Fruit fly (Drosophila melanogaster): Measurements from ENCODE around the gene Surf6.

Surf6 gene

dm6 chr3R:19890340-19890998, 14.2 kb downstream of the Surf6 start, which contains the start of gene CG4733 (continued):
- peak; percentile 67 for TF ChIP-seq Ets65A (GFP tag)
- 0 out of 3 replicates have a peak, but pooled peaks have one; percentile 15 for TF ChIP-seq CG34224 (GFP tag; IDR thresholded peaks at IDR 0.05; ENCODE audit: partially characterized antibody)
- TF ChIP-seq Xbp1 (GFP tag; optimal IDR thresholded peaks at IDR 0.05) = no peak
- peak; percentile 5 for TF ChIP-seq Nf-YB (GFP tag; optimal IDR thresholded peaks at IDR 0.05)
- TF ChIP-seq h (optimal IDR thresholded peaks at IDR 0.05) = no peak
- peak; percentile 45 for TF ChIP-seq HLHmδ (GFP tag; optimal IDR thresholded peaks at IDR 0.05)
- peak; percentile 14 for TF ChIP-seq CG15269 (tag; optimal IDR thresholded peaks at IDR 0.05)
- no peak for TF ChIP-seq CG16813 (GFP tag; IDR thresholded peaks at IDR 0.05; ENCODE audit: partially characterized antibody)
- TF ChIP-seq Dll (GFP tag; IDR thresholded peaks at IDR 0.05; ENCODE audit: partially characterized antibody) = 0 out of 4 replicates have a peak, but pooled peaks have one; percentile 32
- no peak for TF ChIP-seq CG6254 (GFP tag; optimal IDR thresholded peaks at IDR 0.05)
- TF ChIP-seq CG9932 (GFP tag; IDR thresholded peaks at IDR 0.05) = 0 out of 2 replicates have a peak, but pooled peaks have one; percentile 11
- TF ChIP-seq CG6791 (GFP tag; IDR thresholded peaks at IDR 0.05; ENCODE audit: partially characterized antibody) = peak; percentile 27; the same call in 1 of the 3 replicates
- TF ChIP-seq CG10543 (GFP tag; optimal IDR thresholded peaks at IDR 0.05) = peak; percentile 25
- no peak for TF ChIP-seq Eip74EF (GFP tag; optimal IDR thresholded peaks at IDR 0.05)
- peak; percentile 41; the same call in 1 of the 3 replicates for TF ChIP-seq CG6175 (GFP tag; IDR thresholded peaks at IDR 0.05)
- peak; percentile 2 for TF ChIP-seq twi (tag; optimal IDR thresholded peaks at IDR 0.05)
- TF ChIP-seq D (optimal IDR thresholded peaks at IDR 0.05) = no peak
- TF ChIP-seq D (GFP tag; optimal IDR thresholded peaks at IDR 0.05) = no peak
- TF ChIP-seq CG12155 (GFP tag; optimal IDR thresholded peaks at IDR 0.05) = peak; percentile 3
- TF ChIP-seq Adf1 (GFP tag; IDR thresholded peaks at IDR 0.05) = peak; percentile 74
- TF ChIP-seq CG1832 (GFP tag; optimal IDR thresholded peaks at IDR 0.05) = no peak
- TF ChIP-seq CG7839 (tag; optimal IDR thresholded peaks at IDR 0.05) = peak; percentile 10
- no peak for TF ChIP-seq rib (GFP tag; IDR thresholded peaks at IDR 0.05)
- no peak for TF ChIP-seq CG10654 (GFP tag; optimal IDR thresholded peaks at IDR 0.05)
- TF ChIP-seq nmo (GFP tag; optimal IDR thresholded peaks at IDR 0.05) = peak; percentile 1
- peak in 1 of 2 experiments; percentile 14 for TF ChIP-seq Hr51 (GFP tag; optimal IDR thresholded peaks at IDR 0.05)
- TF ChIP-seq vnd (GFP tag; IDR thresholded peaks at IDR 0.05; ENCODE audit: partially characterized antibody) = no peak
- peak; percentile 31 for TF ChIP-seq CG30403 (GFP tag; optimal IDR thresholded peaks at IDR 0.05)
- TF ChIP-seq Hmx (GFP tag; optimal IDR thresholded peaks at IDR 0.05) = no peak
- TF ChIP-seq pfk (GFP tag; optimal IDR thresholded peaks at IDR 0.05) = no peak
- TF ChIP-seq ewg (GFP tag; optimal IDR thresholded peaks at IDR 0.05) = no peak
- peak; percentile 48 for TF ChIP-seq grau (tag; optimal IDR thresholded peaks at IDR 0.05)
- TF ChIP-seq NK7.1 (GFP tag; optimal IDR thresholded peaks at IDR 0.05) = no peak
- no peak for TF ChIP-seq ci (GFP tag; IDR thresholded peaks at IDR 0.05)
- peak; percentile 1 for TF ChIP-seq Chrac-16 (GFP tag; optimal IDR thresholded peaks at IDR 0.05)
- TF ChIP-seq sug (tag; optimal IDR thresholded peaks at IDR 0.05) = peak; percentile 58
- TF ChIP-seq dpn (GFP tag; optimal IDR thresholded peaks at IDR 0.05) = no peak
- TF ChIP-seq CG14667 (GFP tag; IDR thresholded peaks at IDR 0.05) = no peak
- no peak for TF ChIP-seq unpg (GFP tag; optimal IDR thresholded peaks at IDR 0.05)
- no peak for TF ChIP-seq CG5245 (GFP tag; optimal IDR thresholded peaks at IDR 0.05)
- TF ChIP-seq CG3847 (GFP tag; IDR thresholded peaks at IDR 0.05) = 0 out of 2 replicates have a peak, but pooled peaks have one; percentile 13
- TF ChIP-seq cad (GFP tag; optimal IDR thresholded peaks at IDR 0.05) = no peak
- TF ChIP-seq prd (optimal IDR thresholded peaks at IDR 0.05) = peak in 1 of 2 experiments; percentile 62
- TF ChIP-seq prd (GFP tag; IDR thresholded peaks at IDR 0.05) = no peak
- no peak for TF ChIP-seq Sry-δ (GFP tag; optimal IDR thresholded peaks at IDR 0.05)
- peak in 1 of 3 experiments; percentile 40 for TF ChIP-seq lola (GFP tag; optimal IDR thresholded peaks at IDR 0.05)
- TF ChIP-seq Nf-YC (tag; optimal IDR thresholded peaks at IDR 0.05) = peak; percentile 12
- peak; percentile 60 for TF ChIP-seq Jarid2 (GFP tag; optimal IDR thresholded peaks at IDR 0.05)
- TF ChIP-seq yki (optimal IDR thresholded peaks at IDR 0.05) = no peak
